Fruit fly (Drosophila melanogaster) S2 (cell line): ENCODE measurements around the gene ntc.

Source experiments
- CG8478 ChIP-seq: fragments of >200 bp; optimal IDR thresholded peaks from 2 replicates; lab custom pipeline; 2018
- CTCF ChIP-seq, 2 experiments: fragments of >200 bp; optimal IDR thresholded peaks; 2 replicates each; lab custom pipeline; 2018

DNA sequence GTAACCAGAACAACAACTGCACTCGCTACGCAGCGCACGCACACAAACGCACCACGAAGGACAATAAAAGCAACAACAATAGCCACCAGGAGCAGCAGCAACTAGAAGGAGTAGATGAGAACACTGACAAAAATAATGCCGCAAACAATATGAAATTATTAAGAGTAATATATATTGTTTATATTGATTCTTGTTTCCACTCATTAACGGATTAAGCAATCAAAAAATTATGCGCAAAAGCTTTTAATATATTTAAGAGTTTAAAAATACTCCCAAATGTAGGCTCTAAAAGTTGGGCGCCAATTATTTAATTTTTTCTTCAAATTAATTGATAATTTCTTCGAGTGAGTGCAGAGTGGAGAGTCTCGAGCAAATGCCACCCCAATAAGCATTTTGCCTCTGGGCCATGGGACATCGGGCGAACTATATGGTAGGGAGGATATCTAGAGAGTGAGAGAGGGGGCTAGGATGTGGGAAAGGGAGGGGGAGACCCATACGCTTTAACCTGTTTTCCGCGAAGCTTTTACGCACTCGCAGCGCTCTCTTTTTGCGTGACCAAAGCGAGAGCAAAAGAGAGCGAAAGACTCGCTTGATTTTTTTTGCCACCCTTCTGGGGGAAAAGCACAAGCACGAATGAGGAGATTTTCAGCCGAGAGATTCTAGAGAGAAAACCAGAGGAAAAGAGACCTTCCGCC is 18.7 kb upstream of the ntc start, which contains the start of gene Rdh:
- TF ChIP-seq CG8478 (lab: Kevin White, UChicago) (no peak), CTCF (optimal IDR thresholded peaks at IDR 0.05; lab: Kevin White, UChicago) (no peak)
